Worm (Caenorhabditis elegans) whole organism, young adult: ENCODE results near the gene ZK430.5.

Experiments used
- B0019.2 ChIP-seq: fragments of 200-800 bp; sonication (Bioruptor generic); conservative IDR thresholded peaks from 2 replicates; pipeline ENCODE4 v1.3.6; 2022; ENCODE audit warnings: missing genetic modification reagents, missing genetic modification characterization, missing compliant biosample characterization
- F22D6.2 ChIP-seq: sonication (generic microtip); optimal IDR thresholded peaks from 2 replicates; lab custom pipeline; 2016; ENCODE audit warnings: mild to moderate bottlenecking, missing genetic modification characterization, missing compliant biosample characterization
- F33H1.4 ChIP-seq: fragments of 200-800 bp; sonication (Bioruptor generic); IDR thresholded peaks from 2 replicates; pipeline ENCODE4 v1.3.6; 2022; ENCODE audit warnings: missing genetic modification reagents, missing genetic modification characterization, missing compliant biosample characterization
- F52B5.7 ChIP-seq: sonication (generic microtip); optimal IDR thresholded peaks from 2 replicates; lab custom pipeline; 2016; ENCODE audit warnings: mild to moderate bottlenecking, missing genetic modification characterization, missing compliant biosample characterization
- F55B11.4 ChIP-seq: sonication (generic microtip); optimal IDR thresholded peaks from 2 replicates; lab custom pipeline; 2016; ENCODE audit warnings: missing compliant biosample characterization, missing genetic modification characterization, borderline replicate concordance; ENCODE audit not compliant: insufficient read depth
- Y53F4B.3 ChIP-seq: fragments of 200-800 bp; sonication (Bioruptor generic); IDR thresholded peaks from 2 replicates; pipeline ENCODE4 v1.3.6; 2022; ENCODE audit warnings: missing genetic modification reagents, missing genetic modification characterization, missing compliant biosample characterization
- aptf-2 ChIP-seq: fragments of 200-800 bp; sonication (Bioruptor generic); conservative IDR thresholded peaks from 2 replicates; pipeline ENCODE4 v1.3.6; 2022; ENCODE audit warnings: missing genetic modification reagents, missing genetic modification characterization, missing compliant biosample characterization
- athp-1 ChIP-seq: sonication (generic microtip); optimal IDR thresholded peaks from 2 replicates; lab custom pipeline; 2017; ENCODE audit warnings: mild to moderate bottlenecking, missing genetic modification characterization, missing compliant biosample characterization
- bed-1 ChIP-seq: fragments of 200-800 bp; sonication (Bioruptor generic); IDR thresholded peaks from 2 replicates; pipeline ENCODE4 v1.3.6; 2022; ENCODE audit warnings: missing genetic modification reagents, missing genetic modification characterization, missing compliant biosample characterization
- ccch-3 ChIP-seq: fragments of 200-800 bp; sonication (Bioruptor generic); optimal IDR thresholded peaks from 2 replicates; lab custom pipeline; 2018; ENCODE audit warnings: mild to moderate bottlenecking, missing genetic modification characterization, missing compliant biosample characterization
- ceh-100 ChIP-seq: fragments of 200-800 bp; sonication (Bioruptor generic); IDR thresholded peaks from 2 replicates; pipeline ENCODE4 v1.3.6; 2022; ENCODE audit warnings: missing genetic modification reagents, missing genetic modification characterization, missing compliant biosample characterization
- chd-7 ChIP-seq: sonication (generic microtip); optimal IDR thresholded peaks from 2 replicates; lab custom pipeline; 2016; ENCODE audit warnings: mild to moderate bottlenecking, missing genetic modification characterization, moderate library complexity, missing compliant biosample characterization
- egl-18 ChIP-seq: fragments of 200-800 bp; sonication (Bioruptor generic); IDR thresholded peaks from 2 replicates; pipeline ENCODE4 v1.3.6; 2022; ENCODE audit warnings: missing genetic modification reagents, missing genetic modification characterization, missing compliant biosample characterization
- gei-17 ChIP-seq: fragments of 200-800 bp; sonication (Bioruptor generic); optimal IDR thresholded peaks from 2 replicates; lab custom pipeline; 2018; ENCODE audit warnings: mild to moderate bottlenecking, missing genetic modification characterization, missing compliant biosample characterization
- him-1 ChIP-seq: sonication (generic microtip); optimal IDR thresholded peaks from 2 replicates; lab custom pipeline; 2016; ENCODE audit warnings: missing genotype, missing genetic modification reagents, missing genetic modification characterization, missing compliant biosample characterization
- hmg-1.2 ChIP-seq: fragments of 200-800 bp; sonication (Bioruptor generic); IDR thresholded peaks from 2 replicates; pipeline ENCODE4 v1.3.6; 2022; ENCODE audit warnings: missing genetic modification reagents, missing genetic modification characterization, missing compliant biosample characterization
- hmg-20 ChIP-seq: fragments of 200-800 bp; sonication (Bioruptor generic); IDR thresholded peaks from 2 replicates; pipeline ENCODE4 v1.3.6; 2022; ENCODE audit warnings: missing genetic modification reagents, missing genetic modification characterization, missing compliant biosample characterization
- lag-1 ChIP-seq: fragments of 200-800 bp; sonication (Bioruptor generic); IDR thresholded peaks from 2 replicates; pipeline ENCODE4 v1.3.6; 2022; ENCODE audit warnings: missing genetic modification reagents, missing genetic modification characterization, missing compliant biosample characterization
- lin-40 ChIP-seq: sonication (generic microtip); optimal IDR thresholded peaks from 2 replicates; lab custom pipeline; 2016; ENCODE audit warnings: missing genetic modification characterization, mild to moderate bottlenecking, missing compliant biosample characterization, missing genotype, missing genetic modification reagents
- lsy-27 ChIP-seq: sonication (generic microtip); optimal IDR thresholded peaks from 2 replicates; lab custom pipeline; 2017; ENCODE audit warnings: missing genetic modification characterization, mild to moderate bottlenecking, missing compliant biosample characterization, antibody characterized with exemption, missing genotype, borderline replicate concordance; ENCODE audit not compliant: insufficient read depth
- madf-6 ChIP-seq: fragments of 200-800 bp; sonication (Bioruptor generic); IDR thresholded peaks from 2 replicates; pipeline ENCODE4 v1.3.6; 2022; ENCODE audit warnings: missing genetic modification reagents, missing genetic modification characterization, missing compliant biosample characterization
- mxl-1 ChIP-seq: sonication (generic microtip); optimal IDR thresholded peaks from 2 replicates; lab custom pipeline; 2016; ENCODE audit warnings: missing genetic modification characterization, missing compliant biosample characterization
- nfya-1 ChIP-seq: sonication (generic microtip); optimal IDR thresholded peaks from 2 replicates; lab custom pipeline; 2017; ENCODE audit warnings: antibody characterized with exemption, missing compliant biosample characterization, missing genetic modification characterization, borderline replicate concordance; ENCODE audit not compliant: insufficient read depth
- nfyb-1 ChIP-seq: fragments of 200-800 bp; sonication (Bioruptor generic); IDR thresholded peaks from 2 replicates; pipeline ENCODE4 v1.3.6; 2022; ENCODE audit warnings: missing genetic modification reagents, missing genetic modification characterization, missing compliant biosample characterization
- nhr-120 ChIP-seq: fragments of 200-800 bp; sonication (Bioruptor generic); IDR thresholded peaks from 2 replicates; pipeline ENCODE4 v1.3.6; 2022; ENCODE audit warnings: missing genetic modification characterization, missing compliant biosample characterization
- nhr-27 ChIP-seq: fragments of 200-800 bp; sonication (Bioruptor generic); optimal IDR thresholded peaks from 2 replicates; lab custom pipeline; 2018; ENCODE audit warnings: mild to moderate bottlenecking, missing genetic modification characterization, moderate library complexity, missing compliant biosample characterization
- nhr-80 ChIP-seq: sonication (generic microtip); optimal IDR thresholded peaks from 2 replicates; lab custom pipeline; 2016; ENCODE audit warnings: missing genetic modification characterization, missing compliant biosample characterization
- pbrm-1 ChIP-seq: fragments of 200-800 bp; sonication (Bioruptor generic); IDR thresholded peaks from 2 replicates; pipeline ENCODE4 v1.3.6; 2022; ENCODE audit warnings: missing genetic modification reagents, missing genetic modification characterization, missing compliant biosample characterization
- pha-4 ChIP-seq: fragments of 150-350 bp; sonication (generic microtip); optimal IDR thresholded peaks from 2 replicates; lab custom pipeline; 2014; ENCODE audit warnings: missing biosample characterization, missing genetic modification reagents, missing genetic modification characterization
- rec-8 ChIP-seq, 2 experiments: sonication (generic microtip); optimal IDR thresholded peaks; 2 replicates each; lab custom pipeline; 2016; ENCODE audit warnings: mild to moderate bottlenecking in 2 of 2, missing genetic modification characterization in 2 of 2, missing genetic modification reagents in 2 of 2, missing genotype in 2 of 2, missing biosample characterization in 1 of 2, missing compliant biosample characterization in 1 of 2, moderate library complexity in 1 of 2
- tbx-9 ChIP-seq: sonication (generic microtip); optimal IDR thresholded peaks from 2 replicates; lab custom pipeline; 2016; ENCODE audit warnings: borderline replicate concordance, missing genetic modification characterization, inconsistent platforms, missing compliant biosample characterization
- unc-130 ChIP-seq: sonication (generic microtip); optimal IDR thresholded peaks from 2 replicates; lab custom pipeline; 2016; ENCODE audit warnings: missing genetic modification reagents, missing genetic modification characterization, missing compliant biosample characterization
- ztf-28 ChIP-seq: fragments of 200-800 bp; sonication (Bioruptor generic); IDR thresholded peaks from 2 replicates; pipeline ENCODE4 v1.3.6; 2022; ENCODE audit warnings: missing genetic modification reagents, missing genetic modification characterization, missing compliant biosample characterization

ZK430.5 gene

ce11 chrII:4433146-4433545 is 27.7 kb downstream of the ZK430.5 start, which contains the start of gene nhr-109:
Gene nhr-109 (plus strand): TSS chrII:4433367.
- peak; percentile 39 for TF ChIP-seq nhr-80 (tag; lab: Kevin White, UChicago)
- no peak for TF ChIP-seq nhr-27 (tag; lab: Kevin White, UChicago)

- TF ChIP-seq gei-17 (no peak), madf-6 (no peak), ztf-28 (GFP tag; lab: Robert Waterston, UW) (no peak), pbrm-1 (GFP tag; lab: Robert Waterston, UW) (no peak), aptf-2 (GFP tag; lab: Robert Waterston, UW) (no peak), mxl-1 (tag; lab: Kevin White, UChicago) (no peak), ccch-3 (GFP tag; lab: Kevin White, UChicago) (no peak), lag-1 (GFP tag; lab: Robert Waterston, UW) (no peak)
Observed at ce11 chrII:4434278-4434677, 28.8 kb downstream of the ZK430.5 start.

- TF ChIP-seq F33H1.4 (GFP tag; lab: Robert Waterston, UW) (no peak), lin-40 (tag; lab: Kevin White, UChicago) (peak; percentile 9)
Observed at ce11 chrII:4435134-4435533, 29.7 kb downstream of the ZK430.5 start, which contains the start of gene nhr-273. Gene nhr-273 (plus strand): TSS chrII:4435300.

ce11 chrII:4438601-4439000 is 33.1 kb downstream of the ZK430.5 start, which contains the start of gene nhr-16:
Gene nhr-16 (plus strand): TSS chrII:4438805.
- TF ChIP-seq lin-40 (tag; lab: Kevin White, UChicago): no peak
- TF ChIP-seq bed-1 (GFP tag; lab: Robert Waterston, UW): no peak
- no peak for TF ChIP-seq F22D6.2
- TF ChIP-seq pbrm-1 (GFP tag; lab: Robert Waterston, UW): no peak
- TF ChIP-seq him-1 (tag; lab: Kevin White, UChicago): no peak
- TF ChIP-seq F52B5.7 (tag; lab: Kevin White, UChicago): no peak
- no peak for TF ChIP-seq tbx-9 (tag; lab: Kevin White, UChicago)
- TF ChIP-seq athp-1 (tag; lab: Kevin White, UChicago): no peak
- no peak for TF ChIP-seq pha-4 (tag; lab: Kevin White, UChicago)
- TF ChIP-seq egl-18 (GFP tag; lab: Robert Waterston, UW): no peak

ce11 chrII:4441278-4441677 is 35.8 kb downstream of the ZK430.5 start:
- TF ChIP-seq unc-130 (no peak), nfyb-1 (GFP tag; lab: Robert Waterston, UW) (peak; percentile 67)

- TF ChIP-seq nfya-1 (tag; lab: Kevin White, UChicago) (no peak), rec-8 (tag; optimal IDR thresholded peaks at IDR 0.05; lab: Kevin White, UChicago) (no peak)
- TF ChIP-seq, all 124 proteins: peak for 0
Observed at ce11 chrII:4444811-4445210, 39.4 kb downstream of the ZK430.5 start.

ce11 chrII:4453051-4453450 is 47.6 kb downstream of the ZK430.5 start, which contains the start of gene twk-2:
Gene twk-2 (minus strand): TSS chrII:4453151.
- TF ChIP-seq hmg-1.2 (GFP tag; lab: Robert Waterston, UW) (no peak), Y53F4B.3 (GFP tag; lab: Robert Waterston, UW) (no peak), F33H1.4 (GFP tag; lab: Robert Waterston, UW) (no peak), B0019.2 (no peak), nfyb-1 (GFP tag; lab: Robert Waterston, UW) (no peak), chd-7 (tag; lab: Kevin White, UChicago) (no peak), lsy-27 (no peak), F55B11.4 (tag; lab: Kevin White, UChicago) (no peak), ceh-100 (GFP tag; lab: Robert Waterston, UW) (no peak), egl-18 (GFP tag; lab: Robert Waterston, UW) (no peak), nhr-120 (GFP tag; lab: Robert Waterston, UW) (no peak), hmg-20 (no peak)
